Worm (Caenorhabditis elegans) whole organism, L3 larva: ENCODE measurements around the gene EEED8.4.

Experiments
- R02D3.7 ChIP-seq: fragments of 150-350 bp; optimal IDR thresholded peaks from 2 replicates; lab custom pipeline; 2014; ENCODE audit warnings: missing biosample characterization, missing genetic modification characterization
- ceh-9 ChIP-seq: sonication (generic microtip); optimal IDR thresholded peaks from 2 replicates; lab custom pipeline; 2018; ENCODE audit warnings: missing biosample characterization, missing genetic modification characterization
- nhr-23 ChIP-seq: fragments of 150-350 bp; optimal IDR thresholded peaks from 2 replicates; lab custom pipeline; 2014; ENCODE audit warnings: missing biosample characterization, missing genetic modification reagents, missing genetic modification characterization
- nhr-28 ChIP-seq: fragments of 150-350 bp; optimal IDR thresholded peaks from 2 replicates; lab custom pipeline; 2014; ENCODE audit warnings: missing biosample characterization, missing genetic modification characterization
- nhr-77 ChIP-seq: fragments of 150-350 bp; optimal IDR thresholded peaks from 2 replicates; lab custom pipeline; 2014; ENCODE audit warnings: missing biosample characterization, missing genetic modification characterization

- no peak for TF ChIP-seq nhr-77 (tag; lab: Kevin White, UChicago)
- TF ChIP-seq ceh-9 (tag; lab: Kevin White, UChicago), result no peak
- TF ChIP-seq R02D3.7, result no peak
- TF ChIP-seq nhr-23 (tag; lab: Kevin White, UChicago), result no peak
- TF ChIP-seq nhr-28 (tag; lab: Kevin White, UChicago), result no peak
Measured at ce11 chrII:5418929-5419328, 9.8 kb downstream of the EEED8.4 start, which contains the start of gene EEED8.15.
